Fruit fly (Drosophila melanogaster): Measurements from ENCODE around the gene Fuca.
A peak's percentile ranks its signal among the peaks of the same experiment; 100 is the strongest.

The Fuca gene

DNA sequence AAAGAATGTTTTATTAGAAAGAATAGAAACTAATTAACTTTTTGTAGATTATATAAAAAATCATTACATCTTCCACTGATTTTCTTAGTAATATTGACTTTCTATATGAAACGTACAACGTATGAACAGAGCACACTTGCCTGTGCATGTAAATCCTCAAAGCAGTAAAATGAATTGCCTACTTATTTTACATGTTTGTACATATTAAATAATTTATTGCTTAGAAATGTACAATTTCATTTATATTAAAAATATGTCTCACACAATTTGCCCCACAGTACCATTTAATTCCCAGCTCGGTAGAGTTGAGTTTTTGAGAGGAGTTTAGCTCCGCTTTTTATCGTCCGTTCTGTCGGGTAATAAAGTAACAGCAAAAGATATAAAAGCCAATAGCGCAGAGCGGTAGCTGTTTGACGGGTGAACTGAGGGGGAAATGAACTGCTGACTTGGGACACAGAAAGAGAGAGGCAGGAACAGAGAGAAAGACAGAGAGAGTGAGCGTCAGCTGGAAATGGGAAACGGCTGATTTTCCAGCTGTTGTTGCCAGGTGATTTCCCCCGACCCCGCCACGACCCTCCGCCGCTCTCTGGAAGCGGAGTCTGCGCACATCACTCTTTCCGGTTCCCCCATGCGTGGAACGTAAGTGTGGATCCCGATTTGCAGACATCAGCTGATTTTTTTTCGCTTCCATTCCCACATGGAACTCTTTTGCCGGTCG lies 29.3 kb downstream of the Fuca start (continued):
- no peak for TF ChIP-seq CG6854 (GFP tag; optimal IDR thresholded peaks at IDR 0.05)
- TF ChIP-seq kah (GFP tag; optimal IDR thresholded peaks at IDR 0.05): peak; percentile 42
- no peak for TF ChIP-seq prd (optimal IDR thresholded peaks at IDR 0.05)
- no peak for TF ChIP-seq prd (GFP tag; IDR thresholded peaks at IDR 0.05)
- peak; percentile 3 for TF ChIP-seq CG33557 (GFP tag; optimal IDR thresholded peaks at IDR 0.05)
- TF ChIP-seq Hr78 (GFP tag; optimal IDR thresholded peaks at IDR 0.05): no peak
- TF ChIP-seq zfh2 (GFP tag; optimal IDR thresholded peaks at IDR 0.05): no peak
- no peak for TF ChIP-seq CG8089 (GFP tag; optimal IDR thresholded peaks at IDR 0.05)
- TF ChIP-seq tio (GFP tag; optimal IDR thresholded peaks at IDR 0.05): no peak
- no peak for TF ChIP-seq CG8924 (tag; optimal IDR thresholded peaks at IDR 0.05)
- no peak for TF ChIP-seq NC2α (GFP tag; optimal IDR thresholded peaks at IDR 0.05)
- TF ChIP-seq CG4730 (GFP tag; IDR thresholded peaks at IDR 0.05): no peak
- no peak for TF ChIP-seq CG13424 (tag; optimal IDR thresholded peaks at IDR 0.05)
- peak; percentile 46; the same call in 1 of the 2 replicates for TF ChIP-seq chm (GFP tag; IDR thresholded peaks at IDR 0.05)
- TF ChIP-seq CG16813 (GFP tag; IDR thresholded peaks at IDR 0.05; ENCODE audit: partially characterized antibody): no peak
- no peak for TF ChIP-seq CG3995 (GFP tag; optimal IDR thresholded peaks at IDR 0.05)
- no peak for TF ChIP-seq cad (GFP tag; optimal IDR thresholded peaks at IDR 0.05)
- TF ChIP-seq CG6272 (GFP tag; IDR thresholded peaks at IDR 0.05): no peak
- TF ChIP-seq CG11093 (GFP tag; IDR thresholded peaks at IDR 0.05): no peak
- no peak for TF ChIP-seq bigmax (GFP tag; optimal IDR thresholded peaks at IDR 0.05)
- TF ChIP-seq crc (GFP tag; optimal IDR thresholded peaks at IDR 0.05): no peak
- peak; percentile 1 for TF ChIP-seq pzg (GFP tag; optimal IDR thresholded peaks at IDR 0.05)
- TF ChIP-seq CkIIα-i1 (GFP tag; IDR thresholded peaks at IDR 0.05): no peak
- TF ChIP-seq CG16815 (GFP tag; optimal IDR thresholded peaks at IDR 0.05): no peak
- TF ChIP-seq disco-r (GFP tag; optimal IDR thresholded peaks at IDR 0.05): no peak
- no peak for TF ChIP-seq CG11247 (GFP tag; IDR thresholded peaks at IDR 0.05)
- TF ChIP-seq CG16863 (GFP tag; optimal IDR thresholded peaks at IDR 0.05): no peak
- no peak for TF ChIP-seq CG10959 (GFP tag; IDR thresholded peaks at IDR 0.05)
- TF ChIP-seq mam (GFP tag; optimal IDR thresholded peaks at IDR 0.05): no peak
- peak; percentile 0 for TF ChIP-seq gem (tag; optimal IDR thresholded peaks at IDR 0.05)
- TF ChIP-seq CG5245 (GFP tag; optimal IDR thresholded peaks at IDR 0.05): no peak
- no peak for TF ChIP-seq CG8290 (GFP tag; optimal IDR thresholded peaks at IDR 0.05)
- TF ChIP-seq CG8290 (tag; optimal IDR thresholded peaks at IDR 0.05): peak in 1 of 2 experiments; percentile 44
- TF ChIP-seq CG14050 (GFP tag; IDR thresholded peaks at IDR 0.05): no peak
- TF ChIP-seq Sry-δ (GFP tag; optimal IDR thresholded peaks at IDR 0.05): no peak
- TF ChIP-seq CG13775 (GFP tag; optimal IDR thresholded peaks at IDR 0.05): no peak
- TF ChIP-seq vvl (GFP tag; IDR thresholded peaks at IDR 0.05): peak; percentile 61; the same call in 1 of the 2 replicates
- TF ChIP-seq CG14860 (GFP tag; IDR thresholded peaks at IDR 0.05; ENCODE audit: partially characterized antibody): no peak
- no peak for TF ChIP-seq CG10654 (GFP tag; optimal IDR thresholded peaks at IDR 0.05)
- TF ChIP-seq inv (GFP tag; IDR thresholded peaks at IDR 0.05; ENCODE audit: partially characterized antibody): no peak
- TF ChIP-seq CG2199 (GFP tag; IDR thresholded peaks at IDR 0.05): no peak
- no peak for TF ChIP-seq Vsx1 (GFP tag; optimal IDR thresholded peaks at IDR 0.05)
- no peak for TF ChIP-seq Ssrp (tag; optimal IDR thresholded peaks at IDR 0.05)
- TF ChIP-seq toy (GFP tag; IDR thresholded peaks at IDR 0.05): no peak
- TF ChIP-seq row (GFP tag; IDR thresholded peaks at IDR 0.05): no peak
- no peak for TF ChIP-seq CG4820 (GFP tag; optimal IDR thresholded peaks at IDR 0.05)
- no peak for TF ChIP-seq ATbp (GFP tag; optimal IDR thresholded peaks at IDR 0.05)
- no peak for TF ChIP-seq CG10462 (GFP tag; optimal IDR thresholded peaks at IDR 0.05)
- TF ChIP-seq pb (GFP tag; optimal IDR thresholded peaks at IDR 0.05): no peak
- no peak for TF ChIP-seq Ptx1 (GFP tag; IDR thresholded peaks at IDR 0.05)
- no peak for TF ChIP-seq CG9609 (GFP tag; optimal IDR thresholded peaks at IDR 0.05)
